Worm (Caenorhabditis elegans): ENCODE data around the gene C32D5.12.

DNA sequence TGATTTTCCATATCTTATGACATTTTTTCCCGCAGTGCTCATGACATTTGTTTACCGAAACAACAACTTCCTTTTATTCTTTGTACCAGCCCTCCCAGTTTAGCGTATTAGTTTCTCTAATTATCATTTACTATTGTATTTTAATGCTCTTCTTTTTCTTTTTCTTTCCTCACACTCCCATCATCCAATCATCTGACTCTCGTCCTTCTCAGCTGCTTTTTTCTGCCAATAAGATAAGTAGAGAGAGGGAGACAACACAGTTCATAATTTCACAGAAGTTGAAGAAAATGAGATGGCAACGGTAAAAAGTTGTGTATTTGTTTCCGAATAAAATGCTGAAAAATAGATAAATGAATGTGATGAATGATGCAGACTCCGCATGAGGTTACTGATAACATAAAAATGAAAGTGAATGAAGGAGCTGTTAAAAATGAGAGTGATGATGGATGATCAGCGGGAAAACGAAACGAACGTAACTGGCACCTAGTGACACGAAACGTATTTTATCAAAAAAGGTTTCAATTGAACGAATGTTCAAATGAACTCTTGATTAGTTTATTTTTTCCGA lies 18.7 kb upstream of the C32D5.12 start:
- TF ChIP-seq ama-1 (optimal IDR thresholded peaks at IDR 0.05) (no peak), fkh-10 (GFP tag; optimal IDR thresholded peaks at IDR 0.05) (no peak)

All from whole organism, L3 larva.